Fruit fly (Drosophila melanogaster) whole organism, embryonic: ENCODE results near the gene CG13114.

Experiments
- Ada2b ChIP-seq: fragments of 200-800 bp; sonication (Bioruptor generic); IDR thresholded peaks from 2 replicates; pipeline ENCODE4 v1.3.6; 2022; ENCODE audit warnings: missing biosample characterization, missing genetic modification characterization
- Awh ChIP-seq: fragments of 200-800 bp; sonication (Bioruptor generic); IDR thresholded peaks from 2 replicates; pipeline ENCODE4, ENCODE4 v1.3.6; 2022; ENCODE audit warnings: missing biosample characterization, missing genetic modification characterization
- BtbVII ChIP-seq: fragments of 200-800 bp; sonication (Bioruptor generic); optimal IDR thresholded peaks from 3 replicates; lab custom pipeline; 2017; ENCODE audit warnings: missing biosample characterization, mild to moderate bottlenecking, missing genetic modification characterization
- CG10209 ChIP-seq: fragments of 200-800 bp; sonication (Bioruptor generic); optimal IDR thresholded peaks from 3 replicates; lab custom pipeline; 2017; ENCODE audit warnings: missing biosample characterization, mild to moderate bottlenecking, missing genetic modification characterization, missing genetic modification reagents
- CG12236 ChIP-seq: fragments of 200-800 bp; sonication (Bioruptor generic); optimal IDR thresholded peaks from 2 replicates; lab custom pipeline; 2016; ENCODE audit warnings: missing biosample characterization, missing genetic modification characterization
- CG13296 ChIP-seq: fragments of 200-800 bp; sonication (Bioruptor generic); optimal IDR thresholded peaks from 3 replicates; lab custom pipeline; 2018; ENCODE audit warnings: missing biosample characterization, mild to moderate bottlenecking, missing genetic modification characterization
- CG13894 ChIP-seq: fragments of 200-800 bp; sonication (Bioruptor generic); optimal IDR thresholded peaks from 3 replicates; lab custom pipeline; 2018; ENCODE audit warnings: missing biosample characterization, mild to moderate bottlenecking, missing genetic modification characterization, moderate library complexity
- CG14441 ChIP-seq: fragments of 200-800 bp; sonication (Bioruptor generic); IDR thresholded peaks from 2 replicates; pipeline ENCODE4 v1.3.6; 2022; ENCODE audit warnings: missing biosample characterization, missing genetic modification characterization
- CG15514 ChIP-seq: fragments of 200-800 bp; sonication (Bioruptor generic); optimal IDR thresholded peaks from 3 replicates; lab custom pipeline; 2017; ENCODE audit warnings: missing biosample characterization, missing genetic modification characterization, mild to moderate bottlenecking, moderate library complexity, missing genetic modification reagents
- CG1602 ChIP-seq: fragments of 200-800 bp; sonication (Bioruptor generic); optimal IDR thresholded peaks from 3 replicates; lab custom pipeline; 2016; ENCODE audit warnings: missing biosample characterization, missing genetic modification characterization
- CG17361 ChIP-seq: fragments of 200-800 bp; sonication (Bioruptor generic); IDR thresholded peaks from 3 replicates; pipeline ENCODE4 v1.3.6; 2022; ENCODE audit warnings: missing biosample characterization, missing genetic modification characterization
- CG17385 ChIP-seq: fragments of 200-800 bp; sonication (Bioruptor generic); optimal IDR thresholded peaks from 3 replicates; lab custom pipeline; 2018; ENCODE audit warnings: missing biosample characterization, mild to moderate bottlenecking, missing genetic modification characterization
- CG17912 ChIP-seq: fragments of 200-800 bp; sonication (Bioruptor generic); optimal IDR thresholded peaks from 2 replicates; lab custom pipeline; 2018; ENCODE audit warnings: missing biosample characterization, mild to moderate bottlenecking, missing genetic modification characterization
- CG2120 ChIP-seq: fragments of 200-800 bp; sonication (Bioruptor generic); optimal IDR thresholded peaks from 3 replicates; lab custom pipeline; 2016; ENCODE audit warnings: missing biosample characterization, missing genetic modification characterization
- CG31441 ChIP-seq: fragments of 200-800 bp; sonication (Bioruptor generic); IDR thresholded peaks from 2 replicates; pipeline ENCODE4 v1.3.6; 2022; ENCODE audit warnings: missing biosample characterization, missing genetic modification characterization
- CG3281 ChIP-seq: fragments of 200-800 bp; sonication (Bioruptor generic); optimal IDR thresholded peaks from 3 replicates; lab custom pipeline; 2017; ENCODE audit warnings: missing biosample characterization, mild to moderate bottlenecking, missing genetic modification characterization
- CG3995 ChIP-seq: fragments of 200-800 bp; sonication (Bioruptor generic); optimal IDR thresholded peaks from 3 replicates; lab custom pipeline; 2016; ENCODE audit warnings: missing biosample characterization, missing genetic modification characterization
- CG6765 ChIP-seq: fragments of 200-800 bp; sonication (Bioruptor generic); optimal IDR thresholded peaks from 3 replicates; lab custom pipeline; 2017; ENCODE audit warnings: missing biosample characterization, mild to moderate bottlenecking, missing genetic modification characterization
- CG6854 ChIP-seq: fragments of 200-800 bp; sonication (Bioruptor generic); optimal IDR thresholded peaks from 3 replicates; lab custom pipeline; 2017; ENCODE audit warnings: missing biosample characterization, mild to moderate bottlenecking, missing genetic modification characterization
- CG8944 ChIP-seq: fragments of 200-800 bp; sonication (Bioruptor generic); optimal IDR thresholded peaks from 3 replicates; lab custom pipeline; 2016; ENCODE audit warnings: missing biosample characterization, missing genetic modification characterization
- CoRest ChIP-seq: fragments of 200-800 bp; sonication (Bioruptor generic); optimal IDR thresholded peaks from 3 replicates; lab custom pipeline; 2018; ENCODE audit warnings: missing biosample characterization, mild to moderate bottlenecking, missing genetic modification characterization, moderate library complexity
- D ChIP-seq, 2 experiments: fragments of 200-800 bp in 1 of 2; fragments of >200 bp in 1 of 2; sonication (Bioruptor generic) in 1 of 2; optimal IDR thresholded peaks; 2 replicates in 1 of 2; 3 replicates in 1 of 2; lab custom pipeline; 2017; ENCODE audit warnings: mild to moderate bottlenecking in 1 of 2, missing biosample characterization in 1 of 2, missing genetic modification characterization in 1 of 2, missing genetic modification reagents in 1 of 2
- Drgx ChIP-seq: fragments of 200-800 bp; sonication (Bioruptor generic); IDR thresholded peaks from 2 replicates; pipeline ENCODE4 v1.3.6; 2022; ENCODE audit warnings: missing biosample characterization, missing genetic modification characterization
- Fer1 ChIP-seq: fragments of 200-800 bp; sonication (Bioruptor generic); optimal IDR thresholded peaks from 2 replicates; lab custom pipeline; 2017; ENCODE audit warnings: missing biosample characterization, mild to moderate bottlenecking, missing genetic modification characterization
- Pdp1 ChIP-seq, 2 experiments: fragments of 200-800 bp; sonication (Bioruptor generic); optimal IDR thresholded peaks; 3 replicates each; lab custom pipeline; 2016; ENCODE audit warnings: missing biosample characterization in 2 of 2, missing genetic modification characterization in 2 of 2, mild to moderate bottlenecking in 1 of 2, moderate library complexity in 1 of 2
- Side ChIP-seq: fragments of 200-800 bp; sonication (Bioruptor generic); optimal IDR thresholded peaks from 2 replicates; lab custom pipeline; 2016; ENCODE audit warnings: missing biosample characterization, missing genetic modification characterization
- Usf ChIP-seq: fragments of 200-800 bp; sonication (Bioruptor generic); optimal IDR thresholded peaks from 2 replicates; lab custom pipeline; 2017; ENCODE audit warnings: missing genotype, missing biosample characterization, missing genetic modification characterization
- ab ChIP-seq: fragments of 200-800 bp; sonication (Bioruptor generic); optimal IDR thresholded peaks from 2 replicates; lab custom pipeline; 2016; ENCODE audit warnings: missing biosample characterization, missing genetic modification characterization
- bab2 ChIP-seq: fragments of 200-800 bp; sonication (Bioruptor generic); optimal IDR thresholded peaks from 2 replicates; lab custom pipeline; 2016; ENCODE audit warnings: missing biosample characterization, missing genetic modification characterization
- bigmax ChIP-seq: fragments of 200-800 bp; sonication (Bioruptor generic); optimal IDR thresholded peaks from 2 replicates; lab custom pipeline; 2018; ENCODE audit warnings: missing biosample characterization, mild to moderate bottlenecking, missing genetic modification characterization
- br ChIP-seq: fragments of >200 bp; optimal IDR thresholded peaks from 2 replicates; lab custom pipeline; 2017
- crc ChIP-seq: fragments of 200-800 bp; sonication (Bioruptor generic); optimal IDR thresholded peaks from 2 replicates; lab custom pipeline; 2016; ENCODE audit warnings: missing biosample characterization, missing genetic modification characterization
- cwo ChIP-seq: fragments of 200-800 bp; sonication (Bioruptor generic); optimal IDR thresholded peaks from 3 replicates; lab custom pipeline; 2017; ENCODE audit warnings: missing biosample characterization, missing genetic modification characterization, mild to moderate bottlenecking, moderate library complexity, missing genetic modification reagents
- dysf ChIP-seq: fragments of 200-800 bp; sonication (Bioruptor generic); IDR thresholded peaks from 3 replicates; pipeline ENCODE4 v1.3.6; 2022; ENCODE audit warnings: missing biosample characterization, missing genetic modification characterization
- exex ChIP-seq: fragments of 200-800 bp; sonication (Bioruptor generic); optimal IDR thresholded peaks from 4 replicates; lab custom pipeline; 2018; ENCODE audit warnings: missing biosample characterization, mild to moderate bottlenecking, missing genetic modification characterization, moderate library complexity
- her ChIP-seq: fragments of 200-800 bp; sonication (Bioruptor generic); optimal IDR thresholded peaks from 2 replicates; lab custom pipeline; 2016; ENCODE audit warnings: missing biosample characterization, missing genetic modification characterization
- ind ChIP-seq: fragments of 200-800 bp; sonication (Bioruptor generic); optimal IDR thresholded peaks from 3 replicates; lab custom pipeline; 2016; ENCODE audit warnings: missing biosample characterization, missing genetic modification characterization
- jigr1 ChIP-seq: fragments of 200-800 bp; sonication (Bioruptor generic); IDR thresholded peaks from 3 replicates; pipeline ENCODE4 v1.3.6; 2022; ENCODE audit warnings: missing biosample characterization, missing genetic modification characterization
- lilli ChIP-seq: fragments of 200-800 bp; sonication (Bioruptor generic); optimal IDR thresholded peaks from 3 replicates; lab custom pipeline; 2016; ENCODE audit warnings: missing biosample characterization, missing genetic modification characterization
- mam ChIP-seq: fragments of 200-800 bp; sonication (Bioruptor generic); optimal IDR thresholded peaks from 3 replicates; lab custom pipeline; 2016; ENCODE audit warnings: missing biosample characterization, missing genetic modification characterization
- p53 ChIP-seq: fragments of 200-800 bp; sonication (Bioruptor generic); optimal IDR thresholded peaks from 2 replicates; lab custom pipeline; 2016; ENCODE audit warnings: missing biosample characterization, missing genetic modification characterization
- peb ChIP-seq: fragments of 200-800 bp; sonication (Bioruptor generic); IDR thresholded peaks from 2 replicates; pipeline ENCODE4 v1.3.6; 2022; ENCODE audit warnings: missing biosample characterization, missing genetic modification characterization
- pnt ChIP-seq: fragments of 200-800 bp; sonication (Bioruptor generic); optimal IDR thresholded peaks from 3 replicates; lab custom pipeline; 2016; ENCODE audit warnings: missing biosample characterization, missing genetic modification characterization
- sima ChIP-seq: fragments of 200-800 bp; sonication (Bioruptor generic); optimal IDR thresholded peaks from 2 replicates; lab custom pipeline; 2016; ENCODE audit warnings: missing biosample characterization, missing genetic modification characterization
- stwl ChIP-seq: fragments of 200-800 bp; sonication (Bioruptor generic); optimal IDR thresholded peaks from 3 replicates; lab custom pipeline; 2018; ENCODE audit warnings: missing biosample characterization, mild to moderate bottlenecking, missing genetic modification characterization, moderate library complexity
- tio ChIP-seq: fragments of 200-800 bp; sonication (Bioruptor generic); optimal IDR thresholded peaks from 2 replicates; lab custom pipeline; 2017; ENCODE audit warnings: missing biosample characterization, missing genetic modification characterization, inconsistent platforms
- tll ChIP-seq, 2 experiments: fragments of 200-800 bp in 1 of 2; fragments of >200 bp in 1 of 2; sonication (Bioruptor generic) in 1 of 2; optimal IDR thresholded peaks; 2 replicates each; lab custom pipeline; 2017 to 2019; ENCODE audit warnings: missing biosample characterization in 2 of 2, missing genetic modification characterization in 2 of 2, mild to moderate bottlenecking in 1 of 2, moderate library complexity in 1 of 2
- trh ChIP-seq: fragments of 200-800 bp; sonication (Bioruptor generic); optimal IDR thresholded peaks from 2 replicates; lab custom pipeline; 2016; ENCODE audit warnings: missing biosample characterization, missing genetic modification characterization
- tup ChIP-seq: fragments of 200-800 bp; sonication (Bioruptor generic); optimal IDR thresholded peaks from 2 replicates; lab custom pipeline; 2016; ENCODE audit warnings: missing biosample characterization, mild to moderate bottlenecking, missing genetic modification characterization, moderate library complexity
- z ChIP-seq: fragments of 200-800 bp; sonication (Bioruptor generic); IDR thresholded peaks from 3 replicates; pipeline ENCODE4 v1.3.6; 2022; ENCODE audit warnings: missing biosample characterization, missing genetic modification characterization
- zf30C ChIP-seq: fragments of 200-800 bp; sonication (Bioruptor generic); optimal IDR thresholded peaks from 3 replicates; lab custom pipeline; 2018; ENCODE audit warnings: missing biosample characterization, mild to moderate bottlenecking, missing genetic modification characterization

The CG13114 gene

dm6 chr2L:9529858-9530378 lies 15.7 kb upstream of the CG13114 start (continued):
- TF ChIP-seq CG3995 (GFP tag; lab: Kevin White, UChicago), result no peak
- no peak for TF ChIP-seq CoRest (tag; lab: Kevin White, UChicago)
- no peak for TF ChIP-seq br (lab: Kevin White, UChicago)
- no peak for TF ChIP-seq lilli (GFP tag; lab: Kevin White, UChicago)
- TF ChIP-seq crc (GFP tag; lab: Kevin White, UChicago), result no peak
- peak in 1 of 2 experiments; percentile 34 for TF ChIP-seq Pdp1 (GFP tag; optimal IDR thresholded peaks at IDR 0.05; lab: Kevin White, UChicago)
- no peak for TF ChIP-seq cwo
- TF ChIP-seq CG13894 (tag; lab: Kevin White, UChicago), result no peak
- TF ChIP-seq CG8944 (GFP tag; lab: Kevin White, UChicago), result no peak
- no peak for TF ChIP-seq bigmax
- TF ChIP-seq CG6765 (GFP tag; lab: Kevin White, UChicago), result peak; percentile 7
- TF ChIP-seq tll (GFP tag; optimal IDR thresholded peaks at IDR 0.05; lab: Kevin White, UChicago), result no peak
- no peak for TF ChIP-seq bab2 (GFP tag; lab: Kevin White, UChicago)
- no peak for TF ChIP-seq CG6854 (GFP tag; lab: Kevin White, UChicago)
- TF ChIP-seq D (optimal IDR thresholded peaks at IDR 0.05; lab: Kevin White, UChicago), result no peak
- no peak for TF ChIP-seq D (GFP tag; optimal IDR thresholded peaks at IDR 0.05; lab: Kevin White, UChicago)
- TF ChIP-seq Awh (GFP tag; lab: Robert Waterston, UW), result no peak
- TF ChIP-seq CG10209 (GFP tag; lab: Kevin White, UChicago), result no peak
- no peak for TF ChIP-seq jigr1
- TF ChIP-seq tio (GFP tag; lab: Kevin White, UChicago), result no peak
- no peak for TF ChIP-seq ab (GFP tag; lab: Kevin White, UChicago)
- TF ChIP-seq Ada2b (GFP tag; lab: Robert Waterston, UW), result no peak
- TF ChIP-seq Usf (GFP tag; lab: Kevin White, UChicago), result no peak
- TF ChIP-seq zf30C (GFP tag; lab: Kevin White, UChicago), result no peak
- TF ChIP-seq Side, result no peak
- TF ChIP-seq stwl (tag; lab: Kevin White, UChicago), result no peak
- TF ChIP-seq trh (GFP tag; lab: Kevin White, UChicago), result no peak
- peak; percentile 31 for TF ChIP-seq CG3281
- no peak for TF ChIP-seq CG31441 (GFP tag; lab: Robert Waterston, UW)
- TF ChIP-seq Fer1, result peak; percentile 18
- TF ChIP-seq her (GFP tag; lab: Kevin White, UChicago), result no peak
- TF ChIP-seq ind (GFP tag; lab: Kevin White, UChicago), result no peak
- no peak for TF ChIP-seq CG1602 (GFP tag; lab: Kevin White, UChicago)
- no peak for TF ChIP-seq CG12236 (GFP tag; lab: Kevin White, UChicago)
- no peak for TF ChIP-seq CG14441 (GFP tag; lab: Robert Waterston, UW)
- TF ChIP-seq BtbVII (GFP tag; lab: Kevin White, UChicago), result no peak
- no peak for TF ChIP-seq mam
- TF ChIP-seq CG2120, result peak; percentile 5
- no peak for TF ChIP-seq CG17912 (GFP tag; lab: Kevin White, UChicago)
- no peak for TF ChIP-seq pnt
- no peak for TF ChIP-seq z (GFP tag; lab: Robert Waterston, UW)
- no peak for TF ChIP-seq sima
- no peak for TF ChIP-seq peb (GFP tag; lab: Robert Waterston, UW)
- no peak for TF ChIP-seq CG15514 (GFP tag; lab: Kevin White, UChicago)
- TF ChIP-seq tup (GFP tag; lab: Kevin White, UChicago), result no peak
- peak; percentile 46 for TF ChIP-seq exex (tag; lab: Kevin White, UChicago)
- TF ChIP-seq Drgx (GFP tag; lab: Robert Waterston, UW), result peak; percentile 27; the same call in 1 of the 2 replicates
- TF ChIP-seq CG17361 (GFP tag; lab: Robert Waterston, UW), result no peak
- no peak for TF ChIP-seq CG17385 (GFP tag; lab: Kevin White, UChicago)
- TF ChIP-seq dysf (GFP tag; lab: Robert Waterston, UW), result no peak
- peak; percentile 2 for TF ChIP-seq CG13296 (GFP tag; lab: Kevin White, UChicago)
- TF ChIP-seq p53 (GFP tag; lab: Kevin White, UChicago), result no peak
